Worm (Caenorhabditis elegans): ENCODE results near the gene lsm-1.
A peak's percentile ranks its signal among the peaks of the same experiment; 100 is the strongest.

The lsm-1 gene

ce11 chrII:11127364-11127763 lies 614 bp downstream of the lsm-1 start, which contains the start of gene F40F8.1:
F40F8.1 (plus strand) TSS chrII:11127664.
- no peak for TF ChIP-seq sea-2 (GFP tag; optimal IDR thresholded peaks at IDR 0.05)
- no peak for TF ChIP-seq fkh-10 (GFP tag; optimal IDR thresholded peaks at IDR 0.05)
- TF ChIP-seq ceh-16 (tag; optimal IDR thresholded peaks at IDR 0.05): no peak
- TF ChIP-seq tbx-2 (tag; optimal IDR thresholded peaks at IDR 0.05): no peak
- no peak for TF ChIP-seq nhr-43 (tag; optimal IDR thresholded peaks at IDR 0.05; ENCODE audit: poor library complexity, severe bottlenecking)
- no peak for TF ChIP-seq ama-1 (optimal IDR thresholded peaks at IDR 0.05)
- TF ChIP-seq ceh-28 (tag; optimal IDR thresholded peaks at IDR 0.05): no peak
- TF ChIP-seq elt-3 (tag; optimal IDR thresholded peaks at IDR 0.05): no peak
- no peak for TF ChIP-seq egl-27 (tag; optimal IDR thresholded peaks at IDR 0.05)
- no peak for TF ChIP-seq pqm-1 (tag; optimal IDR thresholded peaks at IDR 0.05)
- TF ChIP-seq mml-1 (tag; optimal IDR thresholded peaks at IDR 0.05): no peak
- TF ChIP-seq ztf-4 (tag; optimal IDR thresholded peaks at IDR 0.05): no peak
- TF ChIP-seq nhr-25 (tag; optimal IDR thresholded peaks at IDR 0.05): no peak
- no peak for TF ChIP-seq nhr-11 (tag; optimal IDR thresholded peaks at IDR 0.05)
- no peak for TF ChIP-seq nhr-28 (tag; optimal IDR thresholded peaks at IDR 0.05)
- no peak for TF ChIP-seq lin-39 (tag; optimal IDR thresholded peaks at IDR 0.05)
- no peak for TF ChIP-seq daf-12 (tag; optimal IDR thresholded peaks at IDR 0.05)
- TF ChIP-seq nhr-67 (tag; optimal IDR thresholded peaks at IDR 0.05): no peak
- no peak for TF ChIP-seq nhr-76 (tag; optimal IDR thresholded peaks at IDR 0.05)

ce11 chrII:11128989-11129388 lies 2.2 kb downstream of the lsm-1 start, which contains the start of gene F40F8.3:
F40F8.3 (plus strand) TSS chrII:11129289.
- no peak for TF ChIP-seq ztf-4 (tag; optimal IDR thresholded peaks at IDR 0.05)
- no peak for TF ChIP-seq nhr-28 (tag; optimal IDR thresholded peaks at IDR 0.05)
- no peak for TF ChIP-seq lin-15B (tag; optimal IDR thresholded peaks at IDR 0.05)
- no peak for TF ChIP-seq nhr-23 (tag; optimal IDR thresholded peaks at IDR 0.05)
- no peak for TF ChIP-seq aly-2 (tag; optimal IDR thresholded peaks at IDR 0.05)
- TF ChIP-seq ceh-9 (tag; optimal IDR thresholded peaks at IDR 0.05): no peak
- TF ChIP-seq pha-4 (tag; optimal IDR thresholded peaks at IDR 0.05): no peak
- TF ChIP-seq ceh-28 (tag; optimal IDR thresholded peaks at IDR 0.05): no peak
- no peak for TF ChIP-seq elt-2 (tag; optimal IDR thresholded peaks at IDR 0.05)
- no peak for TF ChIP-seq ZK546.5 (tag; optimal IDR thresholded peaks at IDR 0.05)
- TF ChIP-seq lin-39 (tag; optimal IDR thresholded peaks at IDR 0.05): no peak
- TF ChIP-seq ama-1 (optimal IDR thresholded peaks at IDR 0.05): no peak

ce11 chrII:11129517-11129916 lies 2.8 kb downstream of the lsm-1 start, which contains the start of gene F40F8.12:
F40F8.12 (plus strand) TSS chrII:11129817.
- no peak for TF ChIP-seq fkh-2 (tag; optimal IDR thresholded peaks at IDR 0.05)
- TF ChIP-seq nhr-76 (tag; optimal IDR thresholded peaks at IDR 0.05): no peak
- no peak for TF ChIP-seq snpc-4 (tag; optimal IDR thresholded peaks at IDR 0.05)
- no peak for TF ChIP-seq eor-1 (tag; optimal IDR thresholded peaks at IDR 0.05)
- TF ChIP-seq skn-1 (tag; optimal IDR thresholded peaks at IDR 0.05): no peak
- no peak for TF ChIP-seq daf-12 (tag; optimal IDR thresholded peaks at IDR 0.05)
- no peak for TF ChIP-seq nhr-43 (tag; optimal IDR thresholded peaks at IDR 0.05; ENCODE audit: poor library complexity, severe bottlenecking)
- TF ChIP-seq jun-1 (tag; optimal IDR thresholded peaks at IDR 0.05): no peak
- TF ChIP-seq aly-2 (tag; optimal IDR thresholded peaks at IDR 0.05): no peak

ce11 chrII:11132542-11132941 lies 5.8 kb downstream of the lsm-1 start, which contains the start of gene F40F8.11:
F40F8.11 (minus strand) TSS chrII:11132590.
- no peak for TF ChIP-seq ama-1 (optimal IDR thresholded peaks at IDR 0.05)
- TF ChIP-seq ceh-28 (tag; optimal IDR thresholded peaks at IDR 0.05): no peak
- TF ChIP-seq ztf-4 (tag; optimal IDR thresholded peaks at IDR 0.05): no peak
- peak; percentile 31 for TF ChIP-seq pha-4 (tag; optimal IDR thresholded peaks at IDR 0.05)
- TF ChIP-seq fos-1 (tag; optimal IDR thresholded peaks at IDR 0.05): no peak
- no peak for TF ChIP-seq eor-1 (tag; optimal IDR thresholded peaks at IDR 0.05)
- TF ChIP-seq fkh-2 (tag; optimal IDR thresholded peaks at IDR 0.05): no peak
- no peak for TF ChIP-seq nhr-76 (tag; optimal IDR thresholded peaks at IDR 0.05)
- no peak for TF ChIP-seq nhr-12 (tag; optimal IDR thresholded peaks at IDR 0.05)
- TF ChIP-seq nhr-77 (tag; optimal IDR thresholded peaks at IDR 0.05): no peak
- TF ChIP-seq egl-5 (tag; optimal IDR thresholded peaks at IDR 0.05): no peak
- TF ChIP-seq nfya-1 (tag; optimal IDR thresholded peaks at IDR 0.05; ENCODE audit: insufficient read depth): peak; percentile 54
- TF ChIP-seq elt-1 (tag; optimal IDR thresholded peaks at IDR 0.05): no peak
- TF ChIP-seq mml-1 (tag; optimal IDR thresholded peaks at IDR 0.05): no peak
- no peak for TF ChIP-seq daf-12 (tag; optimal IDR thresholded peaks at IDR 0.05)
- TF ChIP-seq ceh-9 (tag; optimal IDR thresholded peaks at IDR 0.05): no peak
- TF ChIP-seq elt-3 (tag; optimal IDR thresholded peaks at IDR 0.05): no peak
- no peak for TF ChIP-seq nhr-25 (tag; optimal IDR thresholded peaks at IDR 0.05)
- no peak for TF ChIP-seq mdl-1 (tag; optimal IDR thresholded peaks at IDR 0.05)
- TF ChIP-seq unc-62 (GFP tag; optimal IDR thresholded peaks at IDR 0.05): no peak
- no peak for TF ChIP-seq nhr-28 (tag; optimal IDR thresholded peaks at IDR 0.05)
- TF ChIP-seq R02D3.7 (tag; optimal IDR thresholded peaks at IDR 0.05): no peak
- TF ChIP-seq nhr-43 (tag; optimal IDR thresholded peaks at IDR 0.05; ENCODE audit: poor library complexity, severe bottlenecking): no peak
- TF ChIP-seq nhr-67 (tag; optimal IDR thresholded peaks at IDR 0.05): no peak
- peak; percentile 47 for TF ChIP-seq lin-15B (tag; optimal IDR thresholded peaks at IDR 0.05)
- no peak for TF ChIP-seq ceh-16 (tag; optimal IDR thresholded peaks at IDR 0.05)
- no peak for TF ChIP-seq ZK546.5 (tag; optimal IDR thresholded peaks at IDR 0.05)
- peak; percentile 15 for TF ChIP-seq hmg-11 (tag; optimal IDR thresholded peaks at IDR 0.05)
- no peak for TF ChIP-seq zag-1 (tag; optimal IDR thresholded peaks at IDR 0.05)
- TF ChIP-seq ztf-11 (tag; optimal IDR thresholded peaks at IDR 0.05): no peak
- TF ChIP-seq elt-2 (tag; optimal IDR thresholded peaks at IDR 0.05): peak; percentile 18
- no peak for TF ChIP-seq jun-1 (tag; optimal IDR thresholded peaks at IDR 0.05)
- TF ChIP-seq fkh-10 (GFP tag; optimal IDR thresholded peaks at IDR 0.05): no peak
- TF ChIP-seq snpc-4 (tag; optimal IDR thresholded peaks at IDR 0.05): peak; percentile 8
- TF ChIP-seq egl-27 (tag; optimal IDR thresholded peaks at IDR 0.05): no peak
- no peak for TF ChIP-seq skn-1 (tag; optimal IDR thresholded peaks at IDR 0.05)
- peak; percentile 53 for TF ChIP-seq nhr-23 (tag; optimal IDR thresholded peaks at IDR 0.05)
